Worm (Caenorhabditis elegans): ENCODE data around the gene sul-3.
A peak's percentile ranks its signal among the peaks of the same experiment; 100 is the strongest.

sul-3 gene

DNA sequence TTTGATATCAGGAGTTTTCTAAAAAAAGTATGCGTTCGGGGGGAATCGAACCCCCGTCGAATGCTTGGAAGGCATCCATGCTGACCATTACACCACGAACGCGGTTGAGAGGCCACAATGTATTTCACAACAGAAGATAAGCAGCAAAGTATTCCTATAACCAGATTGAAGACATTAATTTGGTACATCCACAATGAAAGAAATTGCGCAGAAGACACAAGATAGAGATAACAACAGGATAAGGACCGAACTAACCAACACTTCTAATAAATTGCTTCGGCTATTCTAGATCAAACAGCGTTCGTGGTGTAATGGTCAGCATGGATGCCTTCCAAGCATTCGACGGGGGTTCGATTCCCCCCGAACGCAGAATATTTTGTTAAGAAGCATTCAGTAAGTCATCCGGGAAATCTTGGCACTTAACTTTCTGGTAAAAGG is 39.7 kb downstream of the sul-3 start (continued):
- TF ChIP-seq hlh-11 (tag; optimal IDR thresholded peaks at IDR 0.05): peak; percentile 49
- TF ChIP-seq egl-43 (GFP tag; IDR thresholded peaks at IDR 0.05): peak; percentile 90
- no peak for TF ChIP-seq ceh-82 (tag; optimal IDR thresholded peaks at IDR 0.05)
- TF ChIP-seq D1046.2 (GFP tag; IDR thresholded peaks at IDR 0.05): no peak
- peak; percentile 48 for TF ChIP-seq hlh-30 (tag; optimal IDR thresholded peaks at IDR 0.05; ENCODE audit: insufficient read depth)
- peak; percentile 30 for TF ChIP-seq nhr-28 (tag; optimal IDR thresholded peaks at IDR 0.05)
- no peak for TF ChIP-seq fkh-10 (GFP tag; optimal IDR thresholded peaks at IDR 0.05)
- no peak for TF ChIP-seq saeg-2 (GFP tag; IDR thresholded peaks at IDR 0.05)
- no peak for TF ChIP-seq ceh-44 (GFP tag; IDR thresholded peaks at IDR 0.05)
- peak; percentile 86 for TF ChIP-seq T26A8.4 (GFP tag; IDR thresholded peaks at IDR 0.05)
- peak; percentile 60 for TF ChIP-seq nhr-48 (tag; optimal IDR thresholded peaks at IDR 0.05)
- no peak for TF ChIP-seq ama-1 (optimal IDR thresholded peaks at IDR 0.05)
- TF ChIP-seq zip-11 (GFP tag; IDR thresholded peaks at IDR 0.05): no peak
- TF ChIP-seq F37D6.2 (tag; optimal IDR thresholded peaks at IDR 0.05): no peak
- peak; percentile 16 for TF ChIP-seq nhr-11 (tag; optimal IDR thresholded peaks at IDR 0.05)
- peak; percentile 45 for TF ChIP-seq rbr-2 (tag; optimal IDR thresholded peaks at IDR 0.05)
- peak; percentile 25 for TF ChIP-seq zfp-2 (tag; optimal IDR thresholded peaks at IDR 0.05)

DNA sequence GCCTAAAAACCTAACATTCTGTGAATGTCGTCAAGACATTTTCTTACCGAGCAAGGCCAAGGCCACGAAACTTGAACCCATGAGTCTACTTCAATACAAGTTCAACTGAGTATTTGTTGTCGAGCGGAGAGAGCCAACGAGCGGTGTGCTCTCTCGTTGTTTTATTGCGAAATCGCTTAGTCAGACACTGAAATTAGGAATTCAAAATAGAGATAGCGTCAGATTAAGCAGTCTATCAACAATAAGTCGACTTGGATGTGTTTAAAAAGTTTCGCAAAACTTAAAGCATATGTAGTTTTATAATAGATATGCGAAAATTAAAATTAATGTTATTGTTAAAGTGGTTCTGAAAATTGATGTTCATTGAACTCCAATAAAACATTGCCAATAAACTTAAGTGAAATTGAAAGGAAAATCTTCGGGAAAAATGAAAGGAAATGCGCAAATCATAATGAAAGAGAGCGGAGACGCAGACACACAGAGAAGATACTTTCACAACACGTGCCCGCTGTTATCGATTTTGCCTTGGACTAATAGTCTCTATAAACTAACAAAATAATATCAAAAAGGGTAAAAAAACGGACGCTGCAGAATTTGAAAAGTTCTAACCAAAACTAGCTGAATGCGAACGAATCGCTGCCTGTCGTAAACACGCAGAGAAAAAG is 40.5 kb downstream of the sul-3 start, which contains the start of gene ZK154.6:
Gene ZK154.6 (minus strand): TSS at position 187 of the 665 bp plus-strand sequence.
- TF ChIP-seq madf-9 (GFP tag; conservative IDR thresholded peaks at IDR 0.05): no peak
- TF ChIP-seq dmd-6 (GFP tag; IDR thresholded peaks at IDR 0.05): no peak
- no peak for TF ChIP-seq ztf-11 (tag; optimal IDR thresholded peaks at IDR 0.05)
- peak; percentile 79 for TF ChIP-seq hlh-30 (tag; optimal IDR thresholded peaks at IDR 0.05; ENCODE audit: insufficient read depth)
- no peak for TF ChIP-seq Y75B8A.6 (GFP tag; IDR thresholded peaks at IDR 0.05)
- TF ChIP-seq snpc-1.2 (GFP tag; IDR thresholded peaks at IDR 0.05): no peak
- TF ChIP-seq lin-15B (tag; optimal IDR thresholded peaks at IDR 0.05): no peak
- TF ChIP-seq daf-12 (tag; optimal IDR thresholded peaks at IDR 0.05): no peak
- TF ChIP-seq R02D3.7 (tag; optimal IDR thresholded peaks at IDR 0.05): no peak
- peak; percentile 54 for TF ChIP-seq mes-2 (tag; optimal IDR thresholded peaks at IDR 0.05; ENCODE audit: poor library complexity, severe bottlenecking)
- TF ChIP-seq F49E8.2 (tag; optimal IDR thresholded peaks at IDR 0.05; ENCODE audit: borderline replicate concordance): no peak
- no peak for TF ChIP-seq ctbp-1 (GFP tag; IDR thresholded peaks at IDR 0.05)
- TF ChIP-seq madf-5 (GFP tag; IDR thresholded peaks at IDR 0.05): 0 out of 4 replicates have a peak, but pooled peaks of 1 of the 2 experiments have one; percentile 18
- peak; percentile 80 to 86 for TF ChIP-seq mdl-1 (tag; optimal IDR thresholded peaks at IDR 0.05)
- TF ChIP-seq lin-39 (tag; optimal IDR thresholded peaks at IDR 0.05): no peak
- no peak for TF ChIP-seq lim-7 (GFP tag; IDR thresholded peaks at IDR 0.05)
- TF ChIP-seq arid-1 (GFP tag; conservative IDR thresholded peaks at IDR 0.05): no peak
- TF ChIP-seq hmg-1.1 (GFP tag; IDR thresholded peaks at IDR 0.05): no peak; the same call in none of the 2 replicates
- peak; percentile 66 for TF ChIP-seq aha-1 (tag)
- no peak for TF ChIP-seq duxl-1 (tag; optimal IDR thresholded peaks at IDR 0.05; ENCODE audit: poor library complexity)
- TF ChIP-seq mxl-2 (GFP tag; conservative IDR thresholded peaks at IDR 0.05): no peak
- TF ChIP-seq zip-2 (tag; optimal IDR thresholded peaks at IDR 0.05): no peak
- TF ChIP-seq egl-27 (tag; optimal IDR thresholded peaks at IDR 0.05): no peak
- TF ChIP-seq daf-16 (GFP tag; optimal IDR thresholded peaks at IDR 0.05): no peak
- peak; percentile 32 for TF ChIP-seq daf-16 (tag; optimal IDR thresholded peaks at IDR 0.05)
- no peak for TF ChIP-seq cey-2 (tag; optimal IDR thresholded peaks at IDR 0.05; ENCODE audit: borderline replicate concordance, insufficient read depth)
- no peak for TF ChIP-seq lin-38 (GFP tag; IDR thresholded peaks at IDR 0.05)
- no peak for TF ChIP-seq Y105C5A.15 (GFP tag; IDR thresholded peaks at IDR 0.05)
- no peak for TF ChIP-seq ztf-7 (tag; optimal IDR thresholded peaks at IDR 0.05)
- TF ChIP-seq T20F7.1 (GFP tag; optimal IDR thresholded peaks at IDR 0.05): no peak
- TF ChIP-seq zfp-2 (tag; optimal IDR thresholded peaks at IDR 0.05): no peak
- no peak for TF ChIP-seq ceh-44 (GFP tag; IDR thresholded peaks at IDR 0.05)
- no peak for TF ChIP-seq vab-7 (GFP tag; IDR thresholded peaks at IDR 0.05)
- no peak for TF ChIP-seq zfp-3 (GFP tag; conservative IDR thresholded peaks at IDR 0.05)
- TF ChIP-seq dmd-8 (GFP tag; IDR thresholded peaks at IDR 0.05): no peak
- TF ChIP-seq F10B5.3 (tag; optimal IDR thresholded peaks at IDR 0.05): no peak
- no peak for TF ChIP-seq nhr-11 (tag; optimal IDR thresholded peaks at IDR 0.05)

Data from whole organism, L4 larva.